Worm (Caenorhabditis elegans) whole organism, L4/young adult: Measurements from ENCODE around the gene fbxa-99.

Experiments used
- W03F9.2 ChIP-seq: fragments of 150-350 bp; optimal IDR thresholded peaks from 2 replicates; lab custom pipeline; 2014; ENCODE audit warnings: missing biosample characterization, missing genetic modification characterization
- dao-5 ChIP-seq: sonication (generic microtip); optimal IDR thresholded peaks from 2 replicates; lab custom pipeline; 2016; ENCODE audit warnings: missing genotype, missing genetic modification characterization, moderate library complexity, missing compliant biosample characterization
- him-1 ChIP-seq: sonication (generic microtip); optimal IDR thresholded peaks from 2 replicates; lab custom pipeline; 2016; ENCODE audit warnings: missing genotype, missing genetic modification reagents, missing genetic modification characterization, missing compliant biosample characterization

The fbxa-99 gene

ce11 chrV:15959456-15959855, 23.2 kb downstream of the fbxa-99 start:
- TF ChIP-seq W03F9.2 (tag; lab: Kevin White, UChicago): no peak
- TF ChIP-seq him-1 (tag; lab: Kevin White, UChicago): no peak
- no peak for TF ChIP-seq dao-5 (tag; lab: Kevin White, UChicago)

ce11 chrV:15957098-15957497, 25.6 kb downstream of the fbxa-99 start, which contains the start of gene F36G9.3:
Gene F36G9.3 (plus strand): TSS chrV:15957398.
- no peak for TF ChIP-seq W03F9.2 (tag; lab: Kevin White, UChicago)
- TF ChIP-seq him-1 (tag; lab: Kevin White, UChicago): no peak
- no peak for TF ChIP-seq dao-5 (tag; lab: Kevin White, UChicago)

- TF ChIP-seq him-1 (tag; lab: Kevin White, UChicago) (no peak), dao-5 (tag; lab: Kevin White, UChicago) (no peak), W03F9.2 (tag; lab: Kevin White, UChicago) (no peak)
These were observed 27.2 kb downstream of the fbxa-99 start, which contains the start of gene srh-186 for ce11 chrV:15955497-15955896. Gene srh-186 (plus strand): TSS chrV:15955797.

- TF ChIP-seq W03F9.2 (tag; lab: Kevin White, UChicago): no peak
- TF ChIP-seq dao-5 (tag; lab: Kevin White, UChicago): no peak
- no peak for TF ChIP-seq him-1 (tag; lab: Kevin White, UChicago)
These were observed 27.7 kb downstream of the fbxa-99 start, which contains the start of gene srw-57 for ce11 chrV:15954932-15955331. Gene srw-57 (minus strand): TSS chrV:15955032.

ce11 chrV:15952762-15953161, 29.9 kb downstream of the fbxa-99 start, which contains the start of gene srw-56:
Gene srw-56 (minus strand): TSS chrV:15952862.
- no peak for TF ChIP-seq him-1 (tag; lab: Kevin White, UChicago)

ce11 chrV:15950903-15951302, 31.8 kb downstream of the fbxa-99 start, which contains the start of gene srw-59:
Gene srw-59 (minus strand): TSS chrV:15951003.
- TF ChIP-seq him-1 (tag; lab: Kevin White, UChicago) (no peak), W03F9.2 (tag; lab: Kevin White, UChicago) (no peak), dao-5 (tag; lab: Kevin White, UChicago) (no peak)

ce11 chrV:15943125-15943524, 39.5 kb downstream of the fbxa-99 start, which contains the start of gene srw-53:
Gene srw-53 (plus strand): TSS chrV:15943425.
- TF ChIP-seq dao-5 (tag; lab: Kevin White, UChicago) (no peak), him-1 (tag; lab: Kevin White, UChicago) (no peak), W03F9.2 (tag; lab: Kevin White, UChicago) (no peak)

- TF ChIP-seq W03F9.2 (tag; lab: Kevin White, UChicago) (no peak), him-1 (tag; lab: Kevin White, UChicago) (no peak), dao-5 (tag; lab: Kevin White, UChicago) (no peak)
These were observed 42.4 kb downstream of the fbxa-99 start, which contains the start of gene srw-55 for ce11 chrV:15940254-15940653. Gene srw-55 (minus strand): TSS chrV:15940354.

- TF ChIP-seq dao-5 (tag; lab: Kevin White, UChicago) (no peak), him-1 (tag; lab: Kevin White, UChicago) (no peak)
These were observed 50.3 kb downstream of the fbxa-99 start, which contains the start of gene srw-26 for ce11 chrV:15932390-15932789. Gene srw-26 (minus strand): TSS chrV:15932490.
